Fruit fly (Drosophila melanogaster): ENCODE measurements around the gene CG17440.

Gene CG17440

DNA sequence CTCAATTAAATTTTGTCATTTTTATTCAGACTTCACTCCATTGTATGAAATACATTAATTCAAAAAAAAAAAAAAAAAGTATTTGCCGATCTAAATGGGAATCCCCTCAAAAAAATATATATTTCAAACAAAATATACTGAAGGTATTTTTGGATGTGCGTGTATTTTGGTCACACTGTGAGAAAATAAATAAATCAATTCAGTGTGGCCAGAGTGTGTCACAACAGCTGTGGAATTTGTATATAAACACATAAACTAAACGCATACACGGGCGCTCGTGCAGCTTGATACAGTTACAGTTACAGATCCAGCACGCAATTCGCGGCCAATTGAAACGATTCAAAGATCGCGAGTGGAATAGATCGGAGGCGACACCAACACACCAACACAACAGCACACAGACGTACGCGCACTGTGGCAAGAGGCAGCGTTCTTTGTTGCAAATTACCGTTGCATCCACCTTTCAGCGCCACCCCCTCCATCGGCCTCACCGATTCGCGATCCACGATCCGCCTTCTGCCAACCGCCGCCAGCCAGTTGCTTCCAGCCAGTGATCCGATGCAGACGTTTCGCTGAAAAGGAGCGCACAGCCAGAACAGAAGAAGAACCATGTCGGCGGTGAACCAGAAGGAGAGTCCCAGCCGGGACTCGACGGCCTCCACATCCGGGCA lies 19.4 kb downstream of the CG17440 start, which contains the start of gene CG17754 (continued):
- TF ChIP-seq HmgZ (tag; optimal IDR thresholded peaks at IDR 0.05) (peak; percentile 2), CG16779 (GFP tag; IDR thresholded peaks at IDR 0.05) (no peak), ham (GFP tag; IDR thresholded peaks at IDR 0.05) (no peak), lmd (GFP tag; IDR thresholded peaks at IDR 0.05) (no peak), CG2199 (GFP tag; IDR thresholded peaks at IDR 0.05) (no peak), CG8944 (GFP tag; optimal IDR thresholded peaks at IDR 0.05) (no peak), sqz (GFP tag; optimal IDR thresholded peaks at IDR 0.05) (peak; percentile 52), CG10274 (GFP tag; optimal IDR thresholded peaks at IDR 0.05) (no peak), CG32772 (GFP tag; IDR thresholded peaks at IDR 0.05) (no peak), nom (GFP tag; optimal IDR thresholded peaks at IDR 0.05) (peak; percentile 48), YL-1 (GFP tag; optimal IDR thresholded peaks at IDR 0.05) (peak; percentile 32), CG1024 (GFP tag; IDR thresholded peaks at IDR 0.05) (no peak), MESR4 (GFP tag; optimal IDR thresholded peaks at IDR 0.05) (peak; percentile 50), CG15514 (GFP tag; optimal IDR thresholded peaks at IDR 0.05) (no peak), dpn (GFP tag; optimal IDR thresholded peaks at IDR 0.05) (no peak), Hand (GFP tag; optimal IDR thresholded peaks at IDR 0.05) (no peak), Med (GFP tag) (peak; percentile 69), pros (GFP tag; optimal IDR thresholded peaks at IDR 0.05) (no peak), bbx (GFP tag; IDR thresholded peaks at IDR 0.05; ENCODE audit: partially characterized antibody) (no peak), Nf-YC (tag; optimal IDR thresholded peaks at IDR 0.05) (peak; percentile 16), CG14710 (tag; optimal IDR thresholded peaks at IDR 0.05) (peak; percentile 47), CG12071 (GFP tag; optimal IDR thresholded peaks at IDR 0.05) (no peak), CG10462 (GFP tag; optimal IDR thresholded peaks at IDR 0.05) (no peak), CG17829 (tag; optimal IDR thresholded peaks at IDR 0.05) (peak; percentile 0), eve (GFP tag; optimal IDR thresholded peaks at IDR 0.05) (no peak), MBD-R2 (GFP tag; IDR thresholded peaks at IDR 0.05) (peak; percentile 87), ssp (GFP tag; IDR thresholded peaks at IDR 0.05) (no peak), onecut (GFP tag; IDR thresholded peaks at IDR 0.05) (no peak), CG30020 (tag; optimal IDR thresholded peaks at IDR 0.05) (peak; percentile 17), CG18619 (GFP tag; optimal IDR thresholded peaks at IDR 0.05) (no peak), CG34376 (GFP tag; optimal IDR thresholded peaks at IDR 0.05) (no peak)

DNA sequence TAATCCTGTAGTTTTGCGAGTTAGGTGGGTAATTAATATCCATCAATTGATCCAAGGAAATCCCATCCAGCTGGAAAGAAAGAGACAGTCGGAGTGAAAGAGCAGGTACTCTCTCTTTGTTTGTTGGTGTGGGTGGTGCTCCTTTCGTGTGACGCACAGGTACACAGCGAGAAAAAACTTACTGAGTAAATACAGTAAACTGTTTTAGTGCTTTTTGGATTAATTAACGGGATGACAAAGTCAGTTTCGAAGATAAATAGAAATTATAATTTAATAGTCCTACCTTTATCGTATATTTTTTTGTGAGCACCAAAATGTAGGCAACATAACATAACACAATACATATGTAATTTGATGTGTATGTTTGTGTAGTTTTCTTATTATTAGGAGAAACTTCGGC lies 21.7 kb downstream of the CG17440 start:
- TF ChIP-seq ken (GFP tag; IDR thresholded peaks at IDR 0.05) (no peak), CG34376 (GFP tag; optimal IDR thresholded peaks at IDR 0.05) (no peak), CG13424 (tag; optimal IDR thresholded peaks at IDR 0.05) (peak; percentile 14), NK7.1 (GFP tag; optimal IDR thresholded peaks at IDR 0.05) (no peak), gem (tag; optimal IDR thresholded peaks at IDR 0.05) (peak; percentile 59), ssp (GFP tag; IDR thresholded peaks at IDR 0.05) (no peak), ara (GFP tag; IDR thresholded peaks at IDR 0.05) (peak; percentile 53; the same call in 1 of the 2 replicates), CG15601 (tag; optimal IDR thresholded peaks at IDR 0.05) (no peak), CG3163 (GFP tag; optimal IDR thresholded peaks at IDR 0.05) (no peak), CG1647 (GFP tag; optimal IDR thresholded peaks at IDR 0.05) (no peak), klu (GFP tag; IDR thresholded peaks at IDR 0.05) (no peak), CG34224 (GFP tag; IDR thresholded peaks at IDR 0.05; ENCODE audit: partially characterized antibody) (no peak), psq (GFP tag; optimal IDR thresholded peaks at IDR 0.05) (no peak), Mad (GFP tag; optimal IDR thresholded peaks at IDR 0.05) (no peak), nau (GFP tag; optimal IDR thresholded peaks at IDR 0.05) (no peak), ERR (GFP tag; optimal IDR thresholded peaks at IDR 0.05) (no peak), hkb (optimal IDR thresholded peaks at IDR 0.05) (no peak), hkb (GFP tag; IDR thresholded peaks at IDR 0.05) (0 out of 2 replicates have a peak, but pooled peaks have one; percentile 28), Gsc (GFP tag; IDR thresholded peaks at IDR 0.05) (no peak), tx (GFP tag; optimal IDR thresholded peaks at IDR 0.05) (no peak), slbo (GFP tag; IDR thresholded peaks at IDR 0.05) (no peak), sr (GFP tag; IDR thresholded peaks at IDR 0.05) (no peak), CG17568 (GFP tag; optimal IDR thresholded peaks at IDR 0.05) (no peak)
